Worm (Caenorhabditis elegans) whole organism, late embryonic: ENCODE data around the gene col-176.
A peak's percentile ranks its signal among the peaks of the same experiment; 100 is the strongest.

ENCODE experiments used
- C08G9.2 ChIP-seq: sonication (generic microtip); optimal IDR thresholded peaks from 2 replicates; lab custom pipeline; 2016; ENCODE audit warnings: mild to moderate bottlenecking, missing genetic modification characterization, moderate library complexity, missing compliant biosample characterization
- F13H6.1 ChIP-seq: sonication (generic microtip); optimal IDR thresholded peaks from 2 replicates; lab custom pipeline; 2016; ENCODE audit warnings: missing genetic modification characterization, missing compliant biosample characterization
- K02D7.2 ChIP-seq: sonication (generic microtip); optimal IDR thresholded peaks from 2 replicates; lab custom pipeline; 2017; ENCODE audit warnings: mild to moderate bottlenecking, missing genetic modification characterization, missing compliant biosample characterization
- K09A11.1 ChIP-seq: sonication (generic microtip); optimal IDR thresholded peaks from 2 replicates; lab custom pipeline; 2017; ENCODE audit warnings: antibody characterized with exemption, mild to moderate bottlenecking, missing genetic modification characterization, missing compliant biosample characterization; ENCODE audit not compliant: insufficient read depth
- Y22D7AL.16 ChIP-seq: sonication (generic microtip); optimal IDR thresholded peaks from 2 replicates; lab custom pipeline; 2016; ENCODE audit warnings: missing genetic modification characterization, missing compliant biosample characterization
- ahr-1 ChIP-seq: sonication (generic microtip); optimal IDR thresholded peaks from 2 replicates; lab custom pipeline; 2016; ENCODE audit warnings: missing genetic modification characterization, missing compliant biosample characterization
- ama-1 ChIP-seq: fragments of 150-350 bp; optimal IDR thresholded peaks from 2 replicates; lab custom pipeline; 2014
- ceh-14 ChIP-seq: sonication (generic microtip); optimal IDR thresholded peaks from 2 replicates; lab custom pipeline; 2016; ENCODE audit warnings: missing genotype, missing genetic modification characterization, missing compliant biosample characterization
- ceh-18 ChIP-seq: sonication (generic microtip); optimal IDR thresholded peaks from 2 replicates; lab custom pipeline; 2016; ENCODE audit warnings: missing genetic modification characterization, missing compliant biosample characterization
- ceh-22 ChIP-seq: sonication (generic microtip); optimal IDR thresholded peaks from 2 replicates; lab custom pipeline; 2017; ENCODE audit warnings: missing biosample characterization, missing genetic modification characterization
- ceh-24 ChIP-seq: sonication (generic microtip); optimal IDR thresholded peaks from 2 replicates; lab custom pipeline; 2016; ENCODE audit warnings: mild to moderate bottlenecking, missing genetic modification characterization, missing compliant biosample characterization
- ceh-31 ChIP-seq: sonication (generic microtip); optimal IDR thresholded peaks from 2 replicates; lab custom pipeline; 2016; ENCODE audit warnings: missing genetic modification characterization, missing compliant biosample characterization
- ceh-34 ChIP-seq: sonication (generic microtip); optimal IDR thresholded peaks from 2 replicates; lab custom pipeline; 2016; ENCODE audit warnings: mild to moderate bottlenecking, missing genetic modification characterization, missing compliant biosample characterization
- ceh-48 ChIP-seq: sonication (generic microtip); optimal IDR thresholded peaks from 2 replicates; lab custom pipeline; 2016; ENCODE audit warnings: missing genetic modification characterization, inconsistent platforms, missing compliant biosample characterization
- elt-2 ChIP-seq: sonication (generic microtip); optimal IDR thresholded peaks from 2 replicates; lab custom pipeline; 2016; ENCODE audit warnings: missing genetic modification reagents, missing genetic modification characterization, missing compliant biosample characterization
- elt-4 ChIP-seq: sonication (generic microtip); optimal IDR thresholded peaks from 2 replicates; lab custom pipeline; 2016; ENCODE audit warnings: missing genetic modification characterization, missing compliant biosample characterization
- ets-4 ChIP-seq: sonication (generic microtip); optimal IDR thresholded peaks from 2 replicates; lab custom pipeline; 2016; ENCODE audit warnings: missing genetic modification characterization, missing compliant biosample characterization
- fkh-10 ChIP-seq: fragments of 150-350 bp; optimal IDR thresholded peaks from 2 replicates; lab custom pipeline; 2014; ENCODE audit warnings: missing biosample characterization, missing genetic modification reagents, missing genetic modification characterization
- fkh-6 ChIP-seq: sonication (generic microtip); optimal IDR thresholded peaks from 2 replicates; lab custom pipeline; 2016; ENCODE audit warnings: missing genetic modification characterization, missing compliant biosample characterization
- hlh-30 ChIP-seq: sonication (generic microtip); optimal IDR thresholded peaks from 2 replicates; lab custom pipeline; 2017; ENCODE audit warnings: antibody characterized with exemption, missing genetic modification characterization, missing compliant biosample characterization; ENCODE audit not compliant: insufficient read depth
- hlh-6 ChIP-seq: sonication (generic microtip); optimal IDR thresholded peaks from 2 replicates; lab custom pipeline; 2016; ENCODE audit warnings: missing genotype, missing genetic modification characterization, missing compliant biosample characterization
- hlh-8 ChIP-seq: sonication (generic microtip); optimal IDR thresholded peaks from 2 replicates; lab custom pipeline; 2016; ENCODE audit warnings: missing genotype, missing genetic modification characterization, missing compliant biosample characterization
- lin-11 ChIP-seq: fragments of 200-800 bp; sonication (Bioruptor generic); optimal IDR thresholded peaks from 2 replicates; lab custom pipeline; 2018; ENCODE audit warnings: mild to moderate bottlenecking, missing genetic modification characterization, missing compliant biosample characterization
- madf-2 ChIP-seq: sonication (generic microtip); optimal IDR thresholded peaks from 2 replicates; lab custom pipeline; 2017; ENCODE audit warnings: missing genetic modification characterization, missing compliant biosample characterization
- nfya-1 ChIP-seq: sonication (generic microtip); optimal IDR thresholded peaks from 2 replicates; lab custom pipeline; 2017; ENCODE audit warnings: missing genetic modification characterization, mild to moderate bottlenecking, missing compliant biosample characterization, antibody characterized with exemption, moderate library complexity
- nhr-11 ChIP-seq: fragments of 150-350 bp; optimal IDR thresholded peaks from 2 replicates; lab custom pipeline; 2014; ENCODE audit warnings: missing biosample characterization, missing genetic modification characterization
- nhr-232 ChIP-seq: sonication (generic microtip); optimal IDR thresholded peaks from 2 replicates; lab custom pipeline; 2016; ENCODE audit warnings: missing genetic modification characterization, missing compliant biosample characterization
- pat-9 ChIP-seq: fragments of 200-800 bp; sonication (Bioruptor generic); optimal IDR thresholded peaks from 2 replicates; lab custom pipeline; 2018; ENCODE audit warnings: mild to moderate bottlenecking, missing genetic modification characterization, moderate library complexity, missing compliant biosample characterization
- pqm-1 ChIP-seq: sonication (generic microtip); optimal IDR thresholded peaks from 2 replicates; lab custom pipeline; 2016; ENCODE audit warnings: missing genetic modification characterization, missing compliant biosample characterization
- pros-1 ChIP-seq: fragments of 150-350 bp; optimal IDR thresholded peaks from 2 replicates; lab custom pipeline; 2014; ENCODE audit warnings: missing biosample characterization, missing genetic modification reagents, missing genetic modification characterization
- ref-2 ChIP-seq: sonication (generic microtip); optimal IDR thresholded peaks from 2 replicates; lab custom pipeline; 2016; ENCODE audit warnings: missing genetic modification characterization, missing compliant biosample characterization
- sox-2 ChIP-seq: fragments of 200-800 bp; sonication (Bioruptor generic); IDR thresholded peaks from 2 replicates; pipeline ENCODE4 v1.3.6; 2022; ENCODE audit warnings: missing genetic modification reagents, missing genetic modification characterization, missing compliant biosample characterization
- tbx-2 ChIP-seq: sonication (generic microtip); optimal IDR thresholded peaks from 2 replicates; lab custom pipeline; 2016; ENCODE audit warnings: missing genetic modification characterization, missing compliant biosample characterization
- ttx-3 ChIP-seq: sonication (generic microtip); optimal IDR thresholded peaks from 2 replicates; lab custom pipeline; 2016; ENCODE audit warnings: missing genetic modification reagents, missing genetic modification characterization, missing compliant biosample characterization
- unc-42 ChIP-seq: sonication (generic microtip); optimal IDR thresholded peaks from 2 replicates; lab custom pipeline; 2016; ENCODE audit warnings: missing genotype, missing genetic modification characterization, missing compliant biosample characterization
- unc-55 ChIP-seq: sonication (generic microtip); optimal IDR thresholded peaks from 2 replicates; lab custom pipeline; 2017; ENCODE audit warnings: missing biosample characterization, missing genetic modification reagents, missing genetic modification characterization
- zip-5 ChIP-seq: sonication (generic microtip); optimal IDR thresholded peaks from 2 replicates; lab custom pipeline; 2016; ENCODE audit warnings: missing genetic modification characterization, missing compliant biosample characterization
- ztf-16 ChIP-seq: sonication (generic microtip); optimal IDR thresholded peaks from 2 replicates; lab custom pipeline; 2017; ENCODE audit warnings: missing genetic modification characterization, missing compliant biosample characterization

Gene col-176

ce11 chrX:10083272-10083671, 5.9 kb downstream of the col-176 start:
- no peak for TF ChIP-seq ceh-31 (tag; lab: Kevin White, UChicago)
- TF ChIP-seq fkh-10, result no peak
- no peak for TF ChIP-seq ceh-34
- TF ChIP-seq elt-4 (tag; lab: Kevin White, UChicago), result no peak
- TF ChIP-seq F13H6.1, result no peak
- TF ChIP-seq, all 69 proteins: peak for 0

ce11 chrX:10084050-10084672, 6.8 kb downstream of the col-176 start, which contains the start of gene W07E11.1:
Gene W07E11.1 (plus strand): TSS chrX:10084622.
- TF ChIP-seq elt-2 (tag; lab: Kevin White, UChicago) (peak; percentile 94), ttx-3 (tag; lab: Kevin White, UChicago) (no peak), K02D7.2 (tag; lab: Kevin White, UChicago) (no peak)

ce11 chrX:10085073-10085472, 7.7 kb downstream of the col-176 start:
- no peak for TF ChIP-seq hlh-30 (tag; lab: Kevin White, UChicago)
- no peak for TF ChIP-seq ahr-1 (tag; lab: Kevin White, UChicago)
- TF ChIP-seq ceh-31 (tag; lab: Kevin White, UChicago), result no peak
- no peak for TF ChIP-seq F13H6.1
- TF ChIP-seq fkh-6, result no peak
- TF ChIP-seq ref-2 (tag; lab: Kevin White, UChicago), result no peak

DNA sequence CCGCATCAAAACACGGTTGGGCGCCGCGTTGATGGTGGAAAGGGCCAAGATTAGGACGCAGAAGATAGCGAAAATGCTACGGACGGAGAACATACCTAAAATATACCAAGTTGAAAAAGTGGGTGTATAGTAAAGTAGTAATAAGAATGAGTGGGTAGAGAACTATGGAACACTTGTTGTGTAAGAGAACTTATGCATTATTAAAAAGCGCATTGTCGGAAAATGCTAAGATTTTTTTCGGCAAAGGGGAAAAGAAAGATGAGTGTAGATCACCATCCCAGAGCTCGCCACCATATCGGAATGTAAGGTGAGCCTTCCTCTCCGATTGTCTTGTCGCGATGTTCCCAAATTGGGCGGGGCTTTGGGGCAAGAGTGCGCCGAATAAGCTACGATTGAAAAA, 10.5 kb downstream of the col-176 start, which contains the start of gene flp-28:
Gene flp-28, minus strand, starts transcription at position 101 of the 400 bp plus-strand sequence.
- TF ChIP-seq ttx-3 (tag; lab: Kevin White, UChicago) (no peak), pros-1 (no peak), ets-4 (tag; lab: Kevin White, UChicago) (no peak), ceh-22 (no peak), ceh-34 (no peak), tbx-2 (tag; lab: Kevin White, UChicago) (no peak), ceh-14 (tag; lab: Kevin White, UChicago) (no peak), unc-55 (GFP tag; lab: Kevin White, UChicago) (no peak), nfya-1 (tag; lab: Kevin White, UChicago) (no peak), ceh-31 (tag; lab: Kevin White, UChicago) (no peak), ceh-24 (tag; lab: Kevin White, UChicago) (no peak), hlh-6 (tag; lab: Kevin White, UChicago) (no peak), lin-11 (tag; lab: Kevin White, UChicago) (no peak), pqm-1 (no peak), ceh-48 (tag; lab: Kevin White, UChicago) (no peak), nhr-232 (tag; lab: Kevin White, UChicago) (no peak), hlh-8 (tag; lab: Kevin White, UChicago) (no peak), unc-42 (tag; lab: Kevin White, UChicago) (no peak)

DNA sequence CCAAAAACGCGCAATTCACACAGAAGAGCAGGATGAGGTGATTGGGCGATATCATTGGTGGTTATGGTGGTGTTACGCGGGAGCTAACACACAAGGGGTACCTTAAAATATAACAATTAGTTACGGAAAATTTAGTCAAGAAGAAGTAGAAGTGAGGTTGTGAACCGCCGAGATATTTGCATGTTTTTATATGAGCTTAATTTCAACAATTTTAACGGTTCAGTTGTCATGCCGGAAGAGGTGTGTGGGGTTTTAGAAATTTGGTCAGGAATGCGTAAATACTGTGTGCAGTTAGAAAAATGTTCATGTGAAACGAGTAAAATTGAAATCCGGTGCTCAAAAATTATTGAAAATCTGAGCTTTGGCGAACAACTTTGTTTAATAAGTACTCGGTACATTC, 15.5 kb downstream of the col-176 start, which contains the start of gene flp-3:
Gene flp-3, minus strand, starts transcription at position 101 of the 400 bp plus-strand sequence.
- TF ChIP-seq zip-5 (tag; lab: Kevin White, UChicago) (no peak), Y22D7AL.16 (tag; lab: Kevin White, UChicago) (no peak), ceh-18 (no peak), ztf-16 (no peak), pros-1 (no peak), ama-1 (lab: Kevin White, UChicago) (no peak), K09A11.1 (tag; lab: Kevin White, UChicago) (no peak), pat-9 (no peak), nhr-11 (tag; lab: Kevin White, UChicago) (no peak), madf-2 (tag; lab: Kevin White, UChicago) (no peak), C08G9.2 (no peak), sox-2 (no peak)
